Worm (Caenorhabditis elegans): ENCODE measurements around the gene mai-1.

Gene mai-1

ce11 chrX:3102817-3103216, 13.6 kb downstream of the mai-1 start:
- TF ChIP-seq fkh-10 (GFP tag; optimal IDR thresholded peaks at IDR 0.05) (no peak), F13H6.1 (tag; optimal IDR thresholded peaks at IDR 0.05) (no peak), unc-3 (GFP tag; conservative IDR thresholded peaks at IDR 0.05) (no peak), unc-3 (tag; optimal IDR thresholded peaks at IDR 0.05) (no peak), elt-4 (tag; optimal IDR thresholded peaks at IDR 0.05) (no peak), dmd-4 (tag; optimal IDR thresholded peaks at IDR 0.05; ENCODE audit: borderline replicate concordance) (no peak), T23F11.4 (GFP tag; optimal IDR thresholded peaks at IDR 0.05) (no peak), ceh-6 (GFP tag; optimal IDR thresholded peaks at IDR 0.05) (peak; percentile 33), sdc-2 (tag; optimal IDR thresholded peaks at IDR 0.05) (no peak), C38D4.7 (GFP tag; optimal IDR thresholded peaks at IDR 0.05) (no peak), ahr-1 (tag; optimal IDR thresholded peaks at IDR 0.05) (no peak), unc-55 (GFP tag; optimal IDR thresholded peaks at IDR 0.05) (peak; percentile 20), hlh-6 (tag; optimal IDR thresholded peaks at IDR 0.05) (no peak), ceh-19 (GFP tag; optimal IDR thresholded peaks at IDR 0.05) (no peak), K02D7.2 (tag; optimal IDR thresholded peaks at IDR 0.05) (no peak), ceh-31 (tag; optimal IDR thresholded peaks at IDR 0.05) (peak; percentile 15), mec-3 (tag; optimal IDR thresholded peaks at IDR 0.05; ENCODE audit: borderline replicate concordance) (no peak), fax-1 (tag; optimal IDR thresholded peaks at IDR 0.05) (no peak), ceh-48 (tag; optimal IDR thresholded peaks at IDR 0.05) (peak; percentile 60), nhr-232 (tag; optimal IDR thresholded peaks at IDR 0.05) (no peak), nfya-1 (tag; optimal IDR thresholded peaks at IDR 0.05) (peak; percentile 55), pat-9 (tag; optimal IDR thresholded peaks at IDR 0.05) (no peak), ceh-22 (tag; optimal IDR thresholded peaks at IDR 0.05) (no peak), tbx-2 (tag; optimal IDR thresholded peaks at IDR 0.05) (peak; percentile 59), nhr-11 (tag; optimal IDR thresholded peaks at IDR 0.05) (no peak), ceh-14 (tag; optimal IDR thresholded peaks at IDR 0.05) (no peak), syd-9 (tag; optimal IDR thresholded peaks at IDR 0.05) (no peak), ceh-34 (tag; optimal IDR thresholded peaks at IDR 0.05) (peak; percentile 8), pha-2 (tag; optimal IDR thresholded peaks at IDR 0.05) (no peak), eyg-1 (tag; optimal IDR thresholded peaks at IDR 0.05) (no peak), tbx-7 (tag; optimal IDR thresholded peaks at IDR 0.05) (no peak), lin-11 (tag; optimal IDR thresholded peaks at IDR 0.05) (no peak)

DNA sequence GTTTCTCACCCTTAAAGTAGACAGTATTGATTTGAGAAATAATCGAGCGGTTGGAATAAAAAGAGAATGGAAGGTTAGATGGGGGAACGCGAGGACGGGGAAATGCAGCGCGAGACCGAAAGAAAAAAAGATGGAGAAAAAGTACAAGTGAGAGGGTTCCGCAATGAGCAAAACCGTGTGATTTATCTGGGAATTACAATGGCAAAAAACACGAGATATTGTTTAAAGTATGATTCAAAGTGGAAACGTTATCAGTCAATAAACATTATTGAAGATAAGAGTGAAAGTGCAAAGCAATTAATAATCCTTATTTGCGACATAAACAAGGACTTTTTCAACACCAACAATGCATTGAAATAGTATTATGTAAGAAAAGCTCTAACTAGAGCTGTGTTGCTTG, 14.2 kb downstream of the mai-1 start, which contains the start of gene ztf-13:
Gene ztf-13 (minus strand): TSS at position 11 of the 400 bp plus-strand sequence.
- TF ChIP-seq syd-9 (tag; optimal IDR thresholded peaks at IDR 0.05) (no peak), elt-2 (tag; optimal IDR thresholded peaks at IDR 0.05) (peak; percentile 4)

DNA sequence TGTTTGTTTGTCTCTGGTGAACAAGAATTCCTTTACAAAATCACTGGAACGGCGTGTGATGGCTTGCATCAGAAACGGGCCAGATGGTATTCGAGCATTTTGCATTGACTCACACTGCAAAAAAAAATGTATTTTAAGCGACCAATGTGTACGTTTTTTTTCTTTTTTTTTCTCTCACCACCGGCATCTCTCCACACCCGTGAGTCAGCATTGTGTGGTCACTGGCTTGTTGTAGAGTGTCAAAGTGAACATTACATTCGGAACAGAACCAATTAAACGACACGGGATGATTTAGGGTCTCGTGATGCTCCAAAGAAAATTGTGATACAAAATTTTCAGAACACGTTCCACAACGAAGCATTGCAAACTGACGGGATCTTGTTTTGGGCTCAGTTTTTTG, 14.8 kb downstream of the mai-1 start:
- no peak for TF ChIP-seq ceh-19 (GFP tag; optimal IDR thresholded peaks at IDR 0.05)
- TF ChIP-seq ceh-24 (tag; optimal IDR thresholded peaks at IDR 0.05): no peak

DNA sequence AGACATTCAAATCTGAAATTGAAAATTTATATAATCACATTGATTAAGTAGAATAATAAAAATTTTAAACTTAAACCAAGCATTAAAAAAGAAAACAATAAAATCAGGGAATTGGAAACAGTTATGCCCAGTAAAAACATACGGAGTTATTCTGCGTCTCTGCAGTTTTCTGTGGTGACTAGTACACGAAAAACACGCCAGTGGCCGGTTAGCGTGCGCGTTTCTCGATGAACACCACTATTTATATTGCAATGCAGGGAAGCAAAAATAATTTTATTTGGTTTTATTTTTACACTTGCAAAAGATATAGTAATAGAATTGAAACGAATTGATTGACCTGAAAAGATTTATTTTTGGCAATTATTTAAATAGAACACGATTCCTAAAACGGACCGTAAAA, 16.6 kb downstream of the mai-1 start, which contains the start of gene sec-3:
Gene sec-3 (minus strand): TSS at position 21 of the 400 bp plus-strand sequence.
- TF ChIP-seq pax-1 (tag; optimal IDR thresholded peaks at IDR 0.05): no peak
- TF ChIP-seq rnt-1 (tag; optimal IDR thresholded peaks at IDR 0.05): peak; percentile 43
- TF ChIP-seq pha-2 (tag; optimal IDR thresholded peaks at IDR 0.05): peak; percentile 42
- TF ChIP-seq pqm-1 (tag; optimal IDR thresholded peaks at IDR 0.05): no peak
- TF ChIP-seq pros-1 (tag; optimal IDR thresholded peaks at IDR 0.05): no peak
- no peak for TF ChIP-seq ahr-1 (tag; optimal IDR thresholded peaks at IDR 0.05)
- no peak for TF ChIP-seq odd-2 (tag; optimal IDR thresholded peaks at IDR 0.05)
- 0 out of 2 replicates have a peak, but pooled peaks have one; percentile 54 for TF ChIP-seq ceh-45 (GFP tag; IDR thresholded peaks at IDR 0.05)
- peak; percentile 63 for TF ChIP-seq elt-2 (tag; optimal IDR thresholded peaks at IDR 0.05)
- no peak for TF ChIP-seq hlh-30 (tag; optimal IDR thresholded peaks at IDR 0.05; ENCODE audit: insufficient read depth)
- peak; percentile 37 for TF ChIP-seq gmeb-2 (tag; optimal IDR thresholded peaks at IDR 0.05)
- no peak for TF ChIP-seq ceh-22 (tag; optimal IDR thresholded peaks at IDR 0.05)
- TF ChIP-seq pha-4 (tag; optimal IDR thresholded peaks at IDR 0.05): no peak
- no peak for TF ChIP-seq K02D7.2 (tag; optimal IDR thresholded peaks at IDR 0.05)
- peak; percentile 41 for TF ChIP-seq ceh-30 (tag; optimal IDR thresholded peaks at IDR 0.05)
- peak; percentile 51 for TF ChIP-seq lin-11 (tag; optimal IDR thresholded peaks at IDR 0.05)
- peak; percentile 76 for TF ChIP-seq ceh-34 (tag; optimal IDR thresholded peaks at IDR 0.05)
- TF ChIP-seq ets-4 (tag; optimal IDR thresholded peaks at IDR 0.05): peak; percentile 27
- TF ChIP-seq zip-5 (tag; optimal IDR thresholded peaks at IDR 0.05): no peak
- TF ChIP-seq elt-4 (tag; optimal IDR thresholded peaks at IDR 0.05): no peak
- TF ChIP-seq unc-55 (GFP tag; optimal IDR thresholded peaks at IDR 0.05): peak; percentile 7
- TF ChIP-seq ceh-18 (tag; optimal IDR thresholded peaks at IDR 0.05): peak; percentile 67
- no peak for TF ChIP-seq hlh-13 (GFP tag; optimal IDR thresholded peaks at IDR 0.05)
- TF ChIP-seq nhr-11 (tag; optimal IDR thresholded peaks at IDR 0.05): no peak
- peak; percentile 12 for TF ChIP-seq ceh-48 (tag; optimal IDR thresholded peaks at IDR 0.05)
